Worm (Caenorhabditis elegans) whole organism, L4 larva: ENCODE data around the gene cyp-13A6.

Experiments used
- ceh-32 ChIP-seq: sonication (generic microtip); optimal IDR thresholded peaks from 2 replicates; lab custom pipeline; 2016; ENCODE audit warnings: mild to moderate bottlenecking, missing genetic modification characterization, missing compliant biosample characterization; ENCODE audit not compliant: poor library complexity
- ceh-82 ChIP-seq: sonication (generic microtip); optimal IDR thresholded peaks from 2 replicates; lab custom pipeline; 2017; ENCODE audit warnings: missing biosample characterization, missing genetic modification characterization
- dve-1 ChIP-seq: sonication (generic microtip); optimal IDR thresholded peaks from 2 replicates; lab custom pipeline; 2017; ENCODE audit warnings: antibody characterized with exemption, mild to moderate bottlenecking, missing genetic modification characterization, missing compliant biosample characterization; ENCODE audit not compliant: insufficient read depth
- lin-15B ChIP-seq: fragments of 150-350 bp; sonication (generic microtip); optimal IDR thresholded peaks from 3 replicates; lab custom pipeline; 2014; ENCODE audit warnings: missing biosample characterization, missing genetic modification characterization
- nhr-237 ChIP-seq: sonication (generic microtip); optimal IDR thresholded peaks from 2 replicates; lab custom pipeline; 2017; ENCODE audit warnings: missing biosample characterization, missing genetic modification characterization
- nhr-76 ChIP-seq: fragments of 150-350 bp; optimal IDR thresholded peaks from 2 replicates; lab custom pipeline; 2014; ENCODE audit warnings: missing biosample characterization, missing genetic modification characterization
- nhr-77 ChIP-seq: fragments of 150-350 bp; optimal IDR thresholded peaks from 2 replicates; lab custom pipeline; 2014; ENCODE audit warnings: missing biosample characterization, missing genetic modification characterization
- zip-11 ChIP-seq: fragments of 200-800 bp; sonication (Bioruptor generic); IDR thresholded peaks from 2 replicates; pipeline ENCODE4 v1.3.6; 2022; ENCODE audit warnings: missing genetic modification characterization, missing compliant biosample characterization

ce11 chrII:9752278-9752677 is 50.3 kb downstream of the cyp-13A6 start:
- TF ChIP-seq lin-15B = no peak
- TF ChIP-seq ceh-32 (tag; lab: Kevin White, UChicago) = no peak
- TF ChIP-seq nhr-237 (tag; lab: Kevin White, UChicago) = no peak
- no peak for TF ChIP-seq zip-11
- TF ChIP-seq nhr-76 (tag; lab: Kevin White, UChicago) = no peak
- TF ChIP-seq nhr-77 (tag; lab: Kevin White, UChicago) = no peak
- no peak for TF ChIP-seq dve-1
- no peak for TF ChIP-seq ceh-82 (tag; lab: Kevin White, UChicago)
